Worm (Caenorhabditis elegans) whole organism, L1 larva: ENCODE measurements around the gene ctsa-2.

Experiments used
- C04F5.9 ChIP-seq: sonication (generic microtip); optimal IDR thresholded peaks from 2 replicates; lab custom pipeline; 2016; ENCODE audit warnings: missing genetic modification characterization, missing compliant biosample characterization
- Y116A8C.19 ChIP-seq: sonication (generic microtip); optimal IDR thresholded peaks from 2 replicates; lab custom pipeline; 2016; ENCODE audit warnings: missing compliant biosample characterization, missing genetic modification characterization, borderline replicate concordance
- aly-2 ChIP-seq: fragments of 150-350 bp; optimal IDR thresholded peaks from 2 replicates; lab custom pipeline; 2014; ENCODE audit warnings: missing biosample characterization, missing genetic modification characterization
- ama-1 ChIP-seq: fragments of 150-350 bp; optimal IDR thresholded peaks from 2 replicates; lab custom pipeline; 2014
- ceh-63 ChIP-seq: fragments of 200-800 bp; sonication (Bioruptor generic); optimal IDR thresholded peaks from 2 replicates; lab custom pipeline; 2018; ENCODE audit warnings: mild to moderate bottlenecking, missing genetic modification characterization, missing compliant biosample characterization
- ceh-82 ChIP-seq, 3 experiments: fragments of 150-350 bp in 1 of 3; sonication (generic microtip) in 2 of 3; optimal IDR thresholded peaks; 2 replicates each; lab custom pipeline; 2014 to 2017; ENCODE audit warnings: missing biosample characterization in 3 of 3, missing genetic modification characterization in 3 of 3
- ceh-90 ChIP-seq: sonication (generic microtip); optimal IDR thresholded peaks from 2 replicates; lab custom pipeline; 2016; ENCODE audit warnings: missing genetic modification characterization, missing compliant biosample characterization
- dpl-1 ChIP-seq, 3 experiments: fragments of 150-350 bp in 2 of 3; sonication (generic microtip) in 1 of 3; optimal IDR thresholded peaks; 2 replicates each; lab custom pipeline; 2014 to 2017; ENCODE audit warnings: missing biosample characterization in 3 of 3, missing genetic modification characterization in 3 of 3, missing genetic modification reagents in 3 of 3
- dsc-1 ChIP-seq: sonication (generic microtip); optimal IDR thresholded peaks from 2 replicates; lab custom pipeline; 2016; ENCODE audit warnings: mild to moderate bottlenecking, missing genetic modification characterization, missing compliant biosample characterization
- efl-1 ChIP-seq, 4 experiments: fragments of 150-350 bp; optimal IDR thresholded peaks in 3 of 4; peaks in 1 of 4; 1 replicate in 1 of 4; 2 replicates in 3 of 4; lab custom pipeline; 2014; ENCODE audit warnings: missing biosample characterization in 2 of 4, missing genetic modification characterization in 2 of 4, missing genetic modification reagents in 2 of 4
- egl-13 ChIP-seq: sonication (generic microtip); optimal IDR thresholded peaks from 2 replicates; lab custom pipeline; 2016; ENCODE audit warnings: missing genotype, missing genetic modification reagents, missing genetic modification characterization, missing compliant biosample characterization
- egl-27 ChIP-seq, 2 experiments: fragments of 150-350 bp in 1 of 2; sonication (generic microtip); optimal IDR thresholded peaks; 3 replicates each; lab custom pipeline; 2017 to 2018; ENCODE audit warnings: missing biosample characterization in 2 of 2, missing genetic modification characterization in 2 of 2, missing genetic modification reagents in 2 of 2
- ets-5 ChIP-seq: fragments of 200-800 bp; sonication (Bioruptor generic); IDR thresholded peaks from 2 replicates; pipeline ENCODE4 v1.3.6; 2022; ENCODE audit warnings: missing genetic modification characterization, missing compliant biosample characterization
- fkh-10 ChIP-seq: sonication (generic microtip); optimal IDR thresholded peaks from 2 replicates; lab custom pipeline; 2017; ENCODE audit warnings: missing biosample characterization, missing genetic modification reagents, missing genetic modification characterization
- fkh-4 ChIP-seq: sonication (generic microtip); optimal IDR thresholded peaks from 2 replicates; lab custom pipeline; 2016; ENCODE audit warnings: missing compliant biosample characterization, missing genetic modification characterization, borderline replicate concordance
- fkh-8 ChIP-seq: sonication (generic microtip); optimal IDR thresholded peaks from 2 replicates; lab custom pipeline; 2016; ENCODE audit warnings: mild to moderate bottlenecking, missing genetic modification characterization, missing compliant biosample characterization
- hlh-4 ChIP-seq: sonication (generic microtip); optimal IDR thresholded peaks from 2 replicates; lab custom pipeline; 2016; ENCODE audit warnings: mild to moderate bottlenecking, missing genetic modification characterization, missing compliant biosample characterization
- hpl-2 ChIP-seq: fragments of 150-350 bp; optimal IDR thresholded peaks from 2 replicates; lab custom pipeline; 2014; ENCODE audit warnings: missing biosample characterization, missing genetic modification reagents, missing genetic modification characterization
- irx-1 ChIP-seq: sonication (generic microtip); optimal IDR thresholded peaks from 2 replicates; lab custom pipeline; 2016; ENCODE audit warnings: missing genetic modification characterization, missing compliant biosample characterization
- jun-1 ChIP-seq: fragments of 150-350 bp; optimal IDR thresholded peaks from 2 replicates; lab custom pipeline; 2014; ENCODE audit warnings: missing biosample characterization, missing genetic modification reagents, missing genetic modification characterization
- lin-14 ChIP-seq: fragments of 200-800 bp; sonication (Bioruptor generic); optimal IDR thresholded peaks from 2 replicates; lab custom pipeline; 2018; ENCODE audit warnings: mild to moderate bottlenecking, missing genetic modification characterization, moderate library complexity, missing compliant biosample characterization
- lin-35 ChIP-seq, 2 experiments: fragments of 150-350 bp; optimal IDR thresholded peaks; 2 replicates each; lab custom pipeline; 2014; ENCODE audit warnings: missing biosample characterization in 2 of 2, missing genetic modification characterization in 2 of 2, missing genetic modification reagents in 2 of 2
- lin-39 ChIP-seq: fragments of 150-350 bp; optimal IDR thresholded peaks from 2 replicates; lab custom pipeline; 2014; ENCODE audit warnings: missing biosample characterization, missing genetic modification reagents, missing genetic modification characterization
- lir-3 ChIP-seq: sonication (generic microtip); optimal IDR thresholded peaks from 2 replicates; lab custom pipeline; 2016; ENCODE audit warnings: mild to moderate bottlenecking, missing genetic modification characterization, moderate library complexity, missing compliant biosample characterization; ENCODE audit not compliant: poor library complexity
- lsy-2 ChIP-seq, 2 experiments: fragments of 150-350 bp; optimal IDR thresholded peaks; 2 replicates each; lab custom pipeline; 2014; ENCODE audit warnings: missing biosample characterization in 2 of 2, missing genetic modification characterization in 2 of 2
- mab-9 ChIP-seq: fragments of 200-800 bp; sonication (Bioruptor generic); IDR thresholded peaks from 2 replicates; pipeline ENCODE4 v1.3.6; 2022; ENCODE audit warnings: missing genetic modification reagents, missing genetic modification characterization, missing compliant biosample characterization
- mef-2 ChIP-seq: fragments of 150-350 bp; optimal IDR thresholded peaks from 2 replicates; lab custom pipeline; 2014; ENCODE audit warnings: missing biosample characterization, missing genetic modification characterization
- nhr-11 ChIP-seq: fragments of 150-350 bp; optimal IDR thresholded peaks from 2 replicates; lab custom pipeline; 2014; ENCODE audit warnings: missing biosample characterization, missing genetic modification characterization
- nhr-12 ChIP-seq: sonication (generic microtip); optimal IDR thresholded peaks from 2 replicates; lab custom pipeline; 2017; ENCODE audit warnings: missing biosample characterization, missing genetic modification characterization
- nhr-19 ChIP-seq: fragments of 200-800 bp; sonication (Bioruptor generic); conservative IDR thresholded peaks from 2 replicates; pipeline ENCODE4 v1.3.6; 2022; ENCODE audit warnings: missing genetic modification characterization, missing compliant biosample characterization
- nhr-76 ChIP-seq: sonication (generic microtip); optimal IDR thresholded peaks from 2 replicates; lab custom pipeline; 2017; ENCODE audit warnings: missing biosample characterization, missing genetic modification characterization
- nhr-84 ChIP-seq: sonication (generic microtip); optimal IDR thresholded peaks from 2 replicates; lab custom pipeline; 2017; ENCODE audit warnings: missing biosample characterization, missing genetic modification characterization
- nhr-85 ChIP-seq: sonication (generic microtip); peaks from one replicate; lab custom pipeline; 2016; ENCODE audit warnings: missing genetic modification characterization, inconsistent platforms, missing compliant biosample characterization
- pag-3 ChIP-seq: sonication (generic microtip); optimal IDR thresholded peaks from 2 replicates; lab custom pipeline; 2017; ENCODE audit warnings: missing genetic modification characterization, mild to moderate bottlenecking, missing compliant biosample characterization, antibody characterized with exemption, borderline replicate concordance; ENCODE audit not compliant: insufficient read depth
- pax-3 ChIP-seq: fragments of 200-800 bp; sonication (Bioruptor generic); optimal IDR thresholded peaks from 2 replicates; lab custom pipeline; 2018; ENCODE audit warnings: mild to moderate bottlenecking, missing genetic modification characterization, moderate library complexity, missing compliant biosample characterization
- pqm-1 ChIP-seq: sonication (generic microtip); optimal IDR thresholded peaks from 3 replicates; lab custom pipeline; 2017; ENCODE audit warnings: missing biosample characterization, missing genetic modification characterization
- rnt-1 ChIP-seq: sonication (generic microtip); optimal IDR thresholded peaks from 2 replicates; lab custom pipeline; 2016; ENCODE audit warnings: mild to moderate bottlenecking, missing genetic modification characterization, moderate library complexity, missing compliant biosample characterization
- snpc-4 ChIP-seq: fragments of 150-350 bp; optimal IDR thresholded peaks from 2 replicates; lab custom pipeline; 2014; ENCODE audit warnings: missing biosample characterization, missing genetic modification characterization
- snu-23 ChIP-seq: sonication (generic microtip); optimal IDR thresholded peaks from 2 replicates; lab custom pipeline; 2016; ENCODE audit warnings: missing genetic modification characterization, missing compliant biosample characterization
- swsn-7 ChIP-seq: sonication (generic microtip); optimal IDR thresholded peaks from 2 replicates; lab custom pipeline; 2016; ENCODE audit warnings: missing genetic modification characterization, missing compliant biosample characterization
- tbx-2 ChIP-seq: sonication (generic microtip); optimal IDR thresholded peaks from 2 replicates; lab custom pipeline; 2016; ENCODE audit warnings: missing genetic modification characterization, missing compliant biosample characterization
- unc-30 ChIP-seq: sonication (generic microtip); optimal IDR thresholded peaks from 2 replicates; lab custom pipeline; 2017; ENCODE audit warnings: missing biosample characterization, missing genetic modification characterization
- unc-98 ChIP-seq: fragments of 200-800 bp; sonication (Bioruptor generic); IDR thresholded peaks from 2 replicates; pipeline ENCODE4 v1.3.6; 2022; ENCODE audit warnings: missing genetic modification characterization, missing compliant biosample characterization
- vab-15 ChIP-seq: sonication (generic microtip); optimal IDR thresholded peaks from 2 replicates; lab custom pipeline; 2017; ENCODE audit warnings: missing genotype, mild to moderate bottlenecking, missing genetic modification characterization, missing compliant biosample characterization
- xbp-1 ChIP-seq: sonication (generic microtip); optimal IDR thresholded peaks from 2 replicates; lab custom pipeline; 2016; ENCODE audit warnings: missing genetic modification characterization, missing compliant biosample characterization
- ztf-11 ChIP-seq, 2 experiments: sonication (generic microtip); optimal IDR thresholded peaks; 2 replicates each; lab custom pipeline; 2016 to 2017; ENCODE audit warnings: missing genetic modification characterization in 2 of 2, missing biosample characterization in 1 of 2, missing compliant biosample characterization in 1 of 2

Gene ctsa-2

ce11 chrX:6455157-6455556 is 24.7 kb upstream of the ctsa-2 start, which contains the start of gene nas-33:
Gene nas-33, minus strand, starts transcription at chrX:6455257.
- TF ChIP-seq mab-9 (GFP tag; lab: Robert Waterston, UW) = no peak
- TF ChIP-seq aly-2 (tag; lab: Kevin White, UChicago) = no peak
- no peak for TF ChIP-seq tbx-2 (tag; lab: Kevin White, UChicago)
- no peak for TF ChIP-seq unc-98 (GFP tag; lab: Robert Waterston, UW)
- no peak for TF ChIP-seq xbp-1 (tag; lab: Kevin White, UChicago)
- no peak for TF ChIP-seq nhr-85
- no peak for TF ChIP-seq nhr-19 (GFP tag; lab: Robert Waterston, UW)
- no peak for TF ChIP-seq efl-1 (optimal IDR thresholded peaks at IDR 0.05; lab: Kevin White, UChicago)
- no peak for TF ChIP-seq efl-1 (GFP tag; optimal IDR thresholded peaks at IDR 0.05 in 1 of 2; lab: Kevin White, UChicago)

DNA sequence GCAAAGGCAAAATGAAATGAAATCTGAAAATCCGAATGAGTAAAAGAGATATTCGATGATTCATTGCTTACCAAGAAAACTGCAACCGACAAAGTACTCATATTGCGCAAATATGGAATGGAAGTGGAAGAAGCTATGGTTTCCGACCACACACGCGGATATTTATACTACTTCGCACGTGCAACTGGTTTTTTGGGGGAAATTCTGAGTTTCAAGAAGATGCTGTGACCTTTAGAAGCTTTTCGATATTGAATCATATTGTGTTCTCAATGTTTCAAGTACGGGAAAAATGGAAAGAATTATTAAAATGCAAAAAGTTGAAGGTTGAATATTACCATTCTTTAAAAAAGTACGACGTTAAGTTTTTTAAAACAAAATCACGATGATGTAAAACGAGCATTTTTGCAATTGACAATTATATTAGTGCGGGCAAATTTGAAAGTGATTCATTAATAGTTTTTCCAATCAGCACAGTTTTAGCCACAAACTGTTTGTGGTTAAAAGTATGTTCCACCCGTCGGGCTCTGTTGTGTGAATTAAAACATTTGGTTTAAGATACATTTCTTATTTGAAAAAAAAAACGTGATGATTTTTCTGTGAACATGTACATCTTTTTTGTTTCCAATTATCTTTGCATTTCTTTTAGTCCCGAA is 20.6 kb upstream of the ctsa-2 start, which contains the start of the genes grl-6 and K10C2.6:
Gene grl-6 (minus strand): TSS at position 101 of the 653 bp plus-strand sequence.
Gene K10C2.6 (plus strand): TSS at position 603 of the 653 bp plus-strand sequence.
- TF ChIP-seq pqm-1 (tag; lab: Kevin White, UChicago) (no peak), ceh-90 (tag; lab: Kevin White, UChicago) (no peak), unc-98 (GFP tag; lab: Robert Waterston, UW) (no peak), snpc-4 (no peak), dpl-1 (GFP tag; optimal IDR thresholded peaks at IDR 0.05; lab: Kevin White, UChicago) (no peak), nhr-11 (tag; lab: Kevin White, UChicago) (no peak), ama-1 (lab: Kevin White, UChicago) (no peak), egl-13 (tag; lab: Kevin White, UChicago) (no peak), vab-15 (tag; lab: Kevin White, UChicago) (no peak), lsy-2 (tag; optimal IDR thresholded peaks at IDR 0.05; lab: Kevin White, UChicago) (no peak), fkh-8 (tag; lab: Kevin White, UChicago) (no peak), jun-1 (tag; lab: Kevin White, UChicago) (no peak), nhr-12 (no peak), hlh-4 (tag; lab: Kevin White, UChicago) (no peak), lin-14 (GFP tag; lab: Kevin White, UChicago) (no peak)

- TF ChIP-seq unc-98 (GFP tag; lab: Robert Waterston, UW) = no peak
- no peak for TF ChIP-seq mef-2
- TF ChIP-seq irx-1 (tag; lab: Kevin White, UChicago) = no peak
- TF ChIP-seq egl-27 (tag; optimal IDR thresholded peaks at IDR 0.05; lab: Kevin White, UChicago) = no peak
- no peak for TF ChIP-seq nhr-84 (tag; lab: Kevin White, UChicago)
- peak; percentile 27 for TF ChIP-seq swsn-7 (tag; lab: Kevin White, UChicago)
- no peak for TF ChIP-seq dsc-1 (tag; lab: Kevin White, UChicago)
- no peak for TF ChIP-seq rnt-1
- no peak for TF ChIP-seq fkh-10
- TF ChIP-seq pag-3 (tag; lab: Kevin White, UChicago) = peak; percentile 89
- TF ChIP-seq ceh-90 (tag; lab: Kevin White, UChicago) = no peak
- TF ChIP-seq C04F5.9 (tag; lab: Kevin White, UChicago) = no peak
- TF ChIP-seq mab-9 (GFP tag; lab: Robert Waterston, UW) = no peak
- TF ChIP-seq lin-35 (GFP tag; optimal IDR thresholded peaks at IDR 0.05; lab: Kevin White, UChicago) = peak in 1 of 2 experiments; percentile 41
- no peak for TF ChIP-seq Y116A8C.19 (tag; lab: Kevin White, UChicago)
- TF ChIP-seq pax-3 = no peak
- TF ChIP-seq efl-1 (optimal IDR thresholded peaks at IDR 0.05; lab: Kevin White, UChicago) = no peak
- TF ChIP-seq efl-1 (GFP tag; optimal IDR thresholded peaks at IDR 0.05 in 1 of 2; lab: Kevin White, UChicago) = peak in 1 of 2 experiments; percentile 2
- TF ChIP-seq lir-3 (tag; lab: Kevin White, UChicago) = no peak
- TF ChIP-seq egl-13 (tag; lab: Kevin White, UChicago) = no peak
- TF ChIP-seq nhr-76 (tag; lab: Kevin White, UChicago) = no peak
- no peak for TF ChIP-seq hpl-2 (GFP tag; lab: Kevin White, UChicago)
- TF ChIP-seq unc-30 (tag; lab: Kevin White, UChicago) = no peak
- no peak for TF ChIP-seq lin-39 (tag; lab: Kevin White, UChicago)
- peak; percentile 80 for TF ChIP-seq lin-14 (GFP tag; lab: Kevin White, UChicago)
- TF ChIP-seq ets-5 (GFP tag; lab: Robert Waterston, UW) = no peak
- no peak for TF ChIP-seq ztf-11 (tag; optimal IDR thresholded peaks at IDR 0.05; lab: Kevin White, UChicago)
- no peak for TF ChIP-seq ceh-82 (tag; optimal IDR thresholded peaks at IDR 0.05; lab: Kevin White, UChicago)
- TF ChIP-seq fkh-4 (tag; lab: Kevin White, UChicago) = no peak
- no peak for TF ChIP-seq ceh-63 (GFP tag; lab: Kevin White, UChicago)
- peak; percentile 66 for TF ChIP-seq snu-23 (GFP tag; lab: Kevin White, UChicago)
Measured at ce11 chrX:6448866-6449400, 18.5 kb upstream of the ctsa-2 start, which contains the start of gene fah-1. Gene fah-1, minus strand, starts transcription at chrX:6448916.
